Fruit fly (Drosophila melanogaster): ENCODE measurements around the gene CG16812.

DNA sequence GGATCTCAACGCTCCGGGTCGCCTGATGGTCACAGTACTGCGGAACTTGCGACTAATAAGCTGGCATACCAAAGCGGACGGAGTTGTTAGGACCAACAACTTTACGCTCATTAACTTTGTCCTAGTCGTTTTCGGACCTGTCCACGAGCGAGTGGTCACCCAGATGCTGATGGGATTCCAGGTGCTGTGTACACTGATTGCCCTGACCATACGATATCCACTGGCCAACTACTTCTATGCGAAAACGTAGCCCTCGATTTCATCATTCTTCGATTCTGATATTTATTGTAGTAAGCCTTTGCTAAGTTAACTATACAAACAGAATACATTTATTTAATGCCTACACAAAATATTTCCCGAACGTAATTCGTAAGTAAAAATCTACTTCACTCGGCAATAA is 39.2 kb upstream of the CG16812 start, which contains the start of gene Rsph1:
- no peak for TF ChIP-seq h (optimal IDR thresholded peaks at IDR 0.05)
- TF ChIP-seq insv (optimal IDR thresholded peaks at IDR 0.05): no peak
- no peak for TF ChIP-seq Myc (optimal IDR thresholded peaks at IDR 0.05)
- no peak for TF ChIP-seq ttk (optimal IDR thresholded peaks at IDR 0.05)
- TF ChIP-seq Sin3A (optimal IDR thresholded peaks at IDR 0.05): no peak

Measured in Kc167 (cell line).